Fruit fly (Drosophila melanogaster) S2 (cell line): ENCODE data around the gene CG31516.
A peak's percentile ranks its signal among the peaks of the same experiment; 100 is the strongest.
"Not testable (repeated sequence)": the region's sequence is repeated elsewhere in the genome, so short reads cannot be mapped to it uniquely, and the experiment has no call there.

Experiments
- CG8478 ChIP-seq: fragments of >200 bp; optimal IDR thresholded peaks from 2 replicates; lab custom pipeline; 2018
- CTCF ChIP-seq, 2 experiments: fragments of >200 bp; optimal IDR thresholded peaks; 2 replicates each; lab custom pipeline; 2018

Gene CG31516

DNA sequence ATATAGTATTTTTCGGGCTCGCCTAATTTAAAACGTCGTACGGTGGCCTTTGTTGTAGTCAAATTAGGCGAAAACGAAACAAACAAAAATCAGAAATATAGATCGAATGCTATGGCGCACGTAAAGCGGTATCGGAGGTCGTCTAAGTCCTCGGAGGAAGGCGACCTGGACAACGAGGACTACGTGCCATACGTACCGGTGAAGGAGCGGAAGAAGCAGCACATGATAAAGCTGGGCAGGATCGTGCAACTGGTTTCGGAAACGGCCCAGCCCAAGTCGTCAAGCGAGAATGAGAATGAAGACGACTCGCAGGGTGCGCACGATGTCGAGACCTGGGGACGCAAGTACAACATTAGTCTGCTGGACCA is 13.1 kb upstream of the CG31516 start, which contains the start of gene abs:
Gene abs, plus strand, starts transcription at position 30 of the 368 bp plus-strand sequence.
- TF ChIP-seq CG8478 (lab: Kevin White, UChicago) (no peak), CTCF (optimal IDR thresholded peaks at IDR 0.05; lab: Kevin White, UChicago) (no peak)

DNA sequence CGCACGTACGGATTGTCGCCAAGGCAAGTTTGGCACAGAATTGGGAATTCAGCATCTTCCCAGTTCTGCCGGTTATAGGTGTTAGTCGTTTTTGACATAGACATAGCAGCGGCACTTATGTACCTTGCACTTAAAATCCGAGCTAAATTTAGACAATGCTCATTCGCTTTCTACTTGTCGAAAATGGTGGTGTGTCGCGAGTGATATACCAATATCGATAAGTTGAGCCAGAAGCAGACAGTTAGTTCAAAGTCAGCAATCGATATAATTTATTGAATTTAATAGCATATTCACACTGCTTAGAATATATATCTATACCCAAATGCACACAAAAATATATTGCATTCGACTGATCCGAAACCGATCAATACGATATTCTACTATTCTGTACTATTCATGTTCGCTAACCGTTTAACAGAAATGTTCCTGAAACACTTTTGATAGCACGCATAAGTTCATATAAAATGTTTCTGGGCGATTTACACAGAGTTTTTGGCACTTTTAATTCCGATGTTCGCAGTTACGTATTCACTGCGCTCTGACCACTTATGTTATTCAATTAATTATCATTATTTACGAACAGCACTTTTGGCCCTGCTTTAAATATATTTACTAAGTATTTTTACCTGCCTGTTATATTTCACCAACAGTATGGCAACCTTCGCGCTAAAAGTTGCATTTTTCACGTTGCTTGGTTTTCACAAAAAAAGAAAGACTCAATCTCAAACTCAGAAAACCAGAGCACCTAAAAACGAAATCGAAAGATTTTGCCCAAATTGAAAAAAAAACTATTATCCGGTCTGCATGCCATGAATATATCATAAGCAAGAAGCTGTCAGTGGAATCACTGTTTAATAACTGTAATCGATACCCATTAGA is 12.4 kb upstream of the CG31516 start, which contains the start of gene CG14641:
Gene CG14641, minus strand, starts transcription at position 204 of the 879 bp plus-strand sequence.
- TF ChIP-seq CTCF (optimal IDR thresholded peaks at IDR 0.05; lab: Kevin White, UChicago) (no peak), CG8478 (lab: Kevin White, UChicago) (no peak)

DNA sequence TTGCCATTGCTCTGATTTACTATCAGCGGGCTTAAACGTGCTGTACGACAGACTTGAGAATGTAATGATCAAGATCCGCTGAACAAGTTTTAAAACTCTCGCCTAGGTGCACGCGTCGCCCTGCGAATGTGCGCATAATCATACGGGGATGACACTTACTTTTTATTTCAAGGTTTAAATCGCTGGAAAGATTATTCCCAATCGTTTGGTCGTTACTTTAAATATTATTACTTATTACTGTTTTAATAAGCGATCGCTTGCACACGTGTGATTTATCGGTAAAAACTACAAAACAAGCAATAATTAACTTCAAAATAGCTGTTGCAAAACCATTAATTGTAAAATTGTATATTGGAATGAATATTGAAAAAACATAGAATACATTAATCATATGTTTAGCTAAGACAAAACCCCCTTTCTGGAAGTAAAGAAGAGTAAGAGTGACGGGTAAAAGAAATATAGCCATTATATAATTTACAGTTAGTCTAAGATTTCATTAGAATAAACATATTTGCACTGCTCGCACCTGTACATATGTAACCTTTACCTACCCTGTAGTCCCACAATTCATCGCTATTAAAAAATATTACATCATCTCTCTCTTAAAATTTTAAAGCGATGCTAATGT is 9.3 kb upstream of the CG31516 start, which contains the start of gene DhpD:
Gene DhpD, minus strand, starts transcription at position 102 of the 628 bp plus-strand sequence.
- TF ChIP-seq CTCF (optimal IDR thresholded peaks at IDR 0.05; lab: Kevin White, UChicago) = no peak
- no peak for TF ChIP-seq CG8478 (lab: Kevin White, UChicago)

DNA sequence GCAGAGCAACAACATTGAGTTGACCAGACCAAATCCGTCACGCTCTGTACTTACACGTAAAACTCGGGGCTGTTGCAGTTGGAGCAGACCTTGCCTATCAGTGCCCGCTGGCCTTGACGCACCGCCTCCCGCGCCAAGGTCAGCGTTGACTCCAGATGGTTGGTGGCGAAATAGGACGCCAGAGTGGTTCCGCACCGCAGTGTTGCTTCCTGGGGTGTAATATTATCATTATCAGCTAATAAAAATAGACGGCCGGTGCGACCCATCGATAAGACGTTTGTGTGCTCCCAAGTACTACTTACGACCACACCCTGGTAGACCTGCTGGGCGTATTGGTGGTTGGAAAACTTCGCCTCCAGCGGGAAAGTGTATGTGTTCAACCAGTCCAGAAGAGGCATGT is 8.5 kb upstream of the CG31516 start:
- no peak for TF ChIP-seq CG8478 (lab: Kevin White, UChicago)
- no peak for TF ChIP-seq CTCF (optimal IDR thresholded peaks at IDR 0.05; lab: Kevin White, UChicago)

DNA sequence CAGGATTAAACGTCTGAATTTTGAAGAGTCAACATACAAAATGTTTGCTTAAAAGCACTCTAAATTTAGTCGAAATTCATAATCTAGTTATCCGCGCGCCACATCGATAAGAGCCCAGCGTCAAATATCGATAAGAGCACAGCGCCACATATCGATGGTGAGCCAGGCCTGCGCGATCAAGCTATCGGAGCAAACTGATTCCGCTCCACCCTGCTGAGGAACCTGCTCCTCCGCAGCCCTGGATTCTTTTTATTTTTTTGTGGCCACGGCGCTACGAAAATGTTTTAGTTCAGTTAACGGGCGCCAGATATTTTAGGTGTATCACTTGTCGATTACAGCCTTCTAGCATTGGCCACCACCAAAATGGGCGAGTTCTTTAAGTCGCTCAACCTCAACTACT is 850 bp upstream of the CG31516 start:
- TF ChIP-seq CG8478 (lab: Kevin White, UChicago) (no peak), CTCF (optimal IDR thresholded peaks at IDR 0.05; lab: Kevin White, UChicago) (peak; percentile 59 to 60)

DNA sequence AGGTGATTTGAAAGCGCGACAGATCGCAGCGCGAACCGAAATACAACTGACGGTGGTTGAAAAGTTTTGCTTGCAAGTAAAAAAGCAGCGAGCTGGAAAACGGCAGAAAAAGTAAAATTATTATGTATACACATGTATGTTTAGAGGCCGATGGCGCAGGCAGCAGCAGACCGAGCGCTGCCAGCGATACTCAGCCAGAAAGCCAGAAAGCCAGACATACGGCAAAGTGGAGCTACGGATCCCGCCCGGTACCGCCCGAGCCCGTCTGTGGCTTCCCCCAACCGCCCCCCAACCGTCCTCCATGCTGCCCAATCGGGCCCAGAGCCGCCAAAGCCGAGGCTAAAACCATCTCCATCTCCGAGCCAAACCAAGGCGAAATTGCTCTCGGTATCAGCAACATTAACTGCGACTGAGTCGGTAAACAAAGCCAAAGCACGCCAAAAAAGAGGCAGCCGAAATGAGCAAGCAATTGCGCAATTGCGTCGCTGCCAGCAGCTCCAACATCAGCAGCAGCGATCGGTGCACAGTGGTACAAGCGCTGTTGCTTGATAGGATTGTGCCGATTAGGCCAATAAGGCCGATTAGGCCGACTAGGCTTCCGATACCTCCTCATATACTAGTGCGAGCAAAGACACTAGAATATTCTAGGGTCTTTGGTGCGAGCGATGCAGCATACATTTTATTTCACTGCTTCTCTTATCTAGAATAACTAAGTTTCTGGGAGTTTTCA is 4.5 kb downstream of the CG31516 start, which contains the start of gene CG14636:
Gene CG14636, minus strand, starts transcription at position 51 of the 730 bp plus-strand sequence.
- TF ChIP-seq CTCF (optimal IDR thresholded peaks at IDR 0.05; lab: Kevin White, UChicago) (no peak), CG8478 (lab: Kevin White, UChicago) (no peak)

DNA sequence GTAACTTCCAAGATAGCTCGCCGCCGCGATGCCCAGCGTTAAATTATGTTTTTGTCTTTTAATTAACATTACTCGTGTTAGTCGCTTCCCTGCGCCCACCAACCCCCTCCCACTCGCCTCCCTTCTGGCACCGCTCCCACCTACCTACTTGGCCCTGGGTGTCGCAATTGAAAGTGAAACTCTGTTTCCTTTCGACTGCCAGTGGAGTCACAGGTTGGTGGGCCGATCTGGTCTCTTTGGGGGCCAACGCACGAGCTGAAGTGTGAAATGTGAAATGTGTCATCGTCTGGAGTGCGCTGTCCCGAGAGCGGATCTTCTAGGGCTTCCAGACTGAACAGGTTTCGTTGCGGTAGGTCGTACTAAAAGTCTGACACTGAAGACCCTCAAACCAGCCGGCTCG is 5.3 kb downstream of the CG31516 start:
- no peak for TF ChIP-seq CG8478 (lab: Kevin White, UChicago)
- TF ChIP-seq CTCF (optimal IDR thresholded peaks at IDR 0.05; lab: Kevin White, UChicago) = no peak

DNA sequence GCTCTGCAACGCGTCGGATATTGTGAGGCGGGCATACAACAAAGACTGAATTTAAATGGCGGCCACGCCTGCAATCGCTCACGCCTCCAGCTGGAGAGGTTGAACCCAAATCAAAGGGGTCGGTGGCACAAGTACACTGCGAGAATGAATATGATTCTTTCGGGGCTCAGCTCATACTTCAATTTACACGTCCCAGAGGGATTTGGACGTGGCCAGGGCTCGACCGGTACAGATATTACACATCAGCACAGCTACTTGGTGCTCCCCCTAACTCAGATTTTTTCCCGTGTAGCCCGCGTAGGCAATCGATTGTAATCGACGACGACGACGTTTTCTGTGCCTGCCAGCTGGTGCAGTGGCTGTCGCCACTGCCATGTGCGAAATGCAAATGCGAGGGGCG is 5.9 kb downstream of the CG31516 start:
- TF ChIP-seq CG8478 (lab: Kevin White, UChicago) (no peak), CTCF (optimal IDR thresholded peaks at IDR 0.05; lab: Kevin White, UChicago) (no peak)

DNA sequence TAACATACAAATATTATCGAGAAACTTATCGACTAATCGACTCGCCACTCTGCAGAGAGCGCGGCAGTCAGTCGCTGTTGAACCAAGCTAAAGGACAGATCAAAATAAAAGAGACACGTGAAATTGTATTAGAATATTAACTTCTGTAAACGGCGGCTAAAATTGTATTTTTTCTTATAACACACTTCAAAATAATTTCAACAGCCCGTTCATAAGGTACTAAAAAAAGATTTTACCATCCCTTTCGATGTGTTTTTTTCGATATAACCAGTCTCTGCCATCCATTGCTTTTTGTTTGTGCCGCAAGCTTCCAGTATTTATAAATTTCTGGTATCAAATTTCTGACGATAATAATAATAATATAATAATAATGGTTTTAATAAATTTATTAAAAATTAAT is 8.4 kb downstream of the CG31516 start, which contains the start of gene aux:
Gene aux, plus strand, starts transcription at position 301 of the 400 bp plus-strand sequence.
- not testable (repeated sequence) for TF ChIP-seq CTCF (optimal IDR thresholded peaks at IDR 0.05; lab: Kevin White, UChicago); CG8478 (lab: Kevin White, UChicago)

DNA sequence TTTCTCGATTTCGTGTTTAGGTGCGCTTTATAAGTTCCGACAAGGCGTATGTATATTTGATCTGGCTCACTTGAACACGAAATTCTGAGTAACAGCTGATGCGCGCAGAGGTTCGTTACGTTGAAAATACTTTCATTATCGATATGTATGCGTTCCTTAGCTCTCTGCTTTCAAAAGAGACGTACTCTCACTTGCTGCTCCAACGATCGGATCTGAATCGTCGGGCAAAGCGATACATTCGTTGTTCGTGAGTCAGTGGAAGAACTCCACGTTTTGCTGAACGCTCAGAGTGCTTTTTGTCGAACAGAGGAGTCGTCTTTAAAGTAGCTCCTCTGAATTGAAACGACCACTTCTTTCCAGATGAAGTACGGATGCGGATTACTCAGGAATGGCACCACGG is 22.9 kb downstream of the CG31516 start, which contains the start of gene beta-Man:
Gene beta-Man, plus strand, starts transcription at position 152 of the 400 bp plus-strand sequence.
- TF ChIP-seq CG8478 (lab: Kevin White, UChicago) (no peak), CTCF (optimal IDR thresholded peaks at IDR 0.05; lab: Kevin White, UChicago) (no peak)

DNA sequence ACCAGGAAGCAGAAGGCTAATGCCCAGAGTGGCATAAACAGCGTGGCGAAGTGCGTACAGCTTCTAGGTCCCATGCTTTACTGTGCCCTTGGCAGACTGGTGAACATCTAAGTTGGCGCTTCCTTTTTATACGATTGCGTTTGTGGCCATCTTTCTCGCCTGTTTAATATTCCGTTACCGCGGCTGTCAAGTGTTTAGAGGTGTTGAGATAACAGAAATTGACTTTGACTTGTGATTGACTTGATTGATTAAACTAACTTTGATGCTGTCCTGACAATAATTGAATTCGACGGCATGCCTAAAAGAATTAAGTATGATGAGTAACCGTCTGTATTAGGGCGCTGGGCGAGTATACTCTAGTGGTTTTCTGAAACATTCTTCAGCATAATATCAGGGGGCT is 29.8 kb downstream of the CG31516 start, which contains the start of gene Dsk:
Gene Dsk, minus strand, starts transcription at position 101 of the 400 bp plus-strand sequence.
- TF ChIP-seq CTCF (optimal IDR thresholded peaks at IDR 0.05; lab: Kevin White, UChicago) (no peak), CG8478 (lab: Kevin White, UChicago) (no peak)

DNA sequence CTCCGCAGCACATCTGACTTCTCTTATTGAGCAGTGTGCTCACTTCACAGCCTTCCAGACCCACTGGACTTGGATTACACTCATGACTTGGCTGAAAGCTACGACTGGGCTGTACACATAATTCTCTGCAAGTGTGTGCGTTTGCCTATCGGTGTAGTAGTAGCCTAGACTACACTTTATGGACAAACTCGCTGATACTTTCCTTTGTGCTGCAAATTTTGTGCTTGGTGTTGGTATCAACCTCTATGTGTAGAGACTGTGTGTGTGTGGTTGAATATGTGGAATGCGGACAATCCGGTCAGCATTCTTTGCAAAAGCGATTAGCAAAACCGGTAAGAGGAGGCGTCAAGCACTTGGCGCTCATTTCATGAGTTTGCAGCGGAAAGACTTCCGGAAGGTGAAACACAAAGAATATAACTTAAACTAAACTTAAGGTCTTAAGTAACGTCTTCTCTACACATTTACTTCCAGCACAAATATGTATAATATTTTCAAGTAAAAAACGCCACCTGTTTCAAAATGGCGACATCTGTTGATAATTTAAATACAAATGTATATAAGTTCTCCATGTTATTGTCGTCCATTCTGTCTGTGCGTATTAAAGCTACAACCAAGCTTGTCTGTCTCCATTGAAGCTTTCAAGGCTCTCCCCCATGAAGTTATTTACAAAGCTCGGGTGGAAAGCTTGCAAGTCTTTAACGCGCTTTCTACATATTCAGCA is 33.0 kb downstream of the CG31516 start:
- TF ChIP-seq CG8478 (lab: Kevin White, UChicago) = no peak
- TF ChIP-seq CTCF (optimal IDR thresholded peaks at IDR 0.05; lab: Kevin White, UChicago) = no peak

DNA sequence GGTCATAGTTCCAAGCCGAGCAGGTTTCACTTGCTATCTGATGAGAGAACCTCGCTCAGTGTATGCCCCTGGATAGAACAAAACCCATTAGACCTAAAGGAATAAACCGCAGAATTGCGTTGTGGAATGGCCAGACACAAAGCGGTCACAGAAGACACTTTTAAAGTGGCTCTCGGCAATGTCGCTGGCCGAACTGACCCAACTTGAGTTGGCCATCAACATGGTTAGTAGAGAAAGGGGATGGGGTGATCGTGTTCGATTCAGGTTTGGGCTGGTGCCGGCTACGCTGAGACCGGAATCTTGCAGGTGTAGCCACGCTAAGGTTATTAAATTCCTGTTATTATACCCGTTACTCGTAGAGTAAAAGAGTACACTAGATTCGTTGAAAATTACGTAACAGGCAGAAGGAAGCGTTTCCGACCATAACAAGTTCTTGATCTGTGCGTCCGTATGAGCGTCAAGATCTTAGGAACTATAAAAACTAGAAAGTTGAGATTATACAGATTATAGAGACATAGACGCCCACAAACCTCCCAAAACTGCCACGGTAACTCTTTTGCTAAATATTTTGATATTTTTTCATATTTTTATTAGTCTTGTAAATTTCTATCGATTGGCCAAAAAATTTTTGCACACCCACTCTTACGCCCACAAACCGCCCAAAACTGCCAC is 39.3 kb downstream of the CG31516 start:
- TF ChIP-seq CTCF (optimal IDR thresholded peaks at IDR 0.05; lab: Kevin White, UChicago) = no peak
- TF ChIP-seq CG8478 (lab: Kevin White, UChicago) = no peak
